Worm (Caenorhabditis elegans): ENCODE results near the gene T21B6.3.

DNA sequence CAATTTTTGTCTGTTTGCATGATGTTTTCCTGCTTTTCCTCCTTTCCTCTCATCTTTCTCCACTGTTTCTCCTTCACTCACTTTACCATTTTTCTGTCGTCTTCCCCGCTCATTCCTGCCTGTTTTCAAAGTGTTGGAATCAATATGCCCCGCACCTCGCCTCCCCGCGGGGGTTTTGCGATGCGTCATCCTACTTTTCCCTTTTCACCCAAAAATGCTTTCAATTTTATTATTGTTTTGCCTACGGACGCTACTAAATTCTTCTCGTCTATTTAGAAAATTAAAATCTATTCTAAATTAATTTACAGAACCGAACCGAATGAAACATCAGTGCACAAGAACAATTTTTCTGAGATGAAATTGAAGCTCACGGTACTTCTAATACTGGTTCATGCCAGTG lies 43.4 kb upstream of the T21B6.3 start, which contains the start of gene ver-3:
- TF ChIP-seq tra-4 (tag; optimal IDR thresholded peaks at IDR 0.05) (no peak), ama-1 (optimal IDR thresholded peaks at IDR 0.05) (no peak)

Data from whole organism, early embryonic.